Worm (Caenorhabditis elegans): ENCODE results near the gene pdf-1.

The pdf-1 gene

DNA sequence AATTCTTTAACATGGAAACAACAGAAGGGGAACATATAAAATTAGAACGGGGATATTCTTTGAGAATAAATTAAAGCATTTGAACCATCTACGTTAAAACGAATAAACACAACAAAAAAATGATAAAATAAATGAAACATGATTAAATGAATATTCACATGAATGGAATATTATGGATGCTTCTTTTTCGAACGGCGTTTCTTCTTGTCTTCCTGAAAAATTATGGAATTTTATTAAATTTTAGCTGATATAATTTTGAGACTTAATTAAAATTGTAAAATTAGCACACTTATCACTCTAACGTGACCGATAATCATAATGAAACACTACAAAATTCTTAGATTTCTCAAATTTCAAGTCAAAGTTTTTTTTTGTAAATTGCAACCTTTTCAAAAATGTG is 11.7 kb downstream of the pdf-1 start (continued):
- TF ChIP-seq madf-9 (GFP tag; conservative IDR thresholded peaks at IDR 0.05) (no peak), ceh-32 (tag; optimal IDR thresholded peaks at IDR 0.05; ENCODE audit: poor library complexity) (no peak), pha-4 (GFP tag; IDR thresholded peaks at IDR 0.05) (no peak), pha-4 (tag; optimal IDR thresholded peaks at IDR 0.05) (no peak), lsy-2 (tag; optimal IDR thresholded peaks at IDR 0.05) (no peak), snpc-4 (tag; optimal IDR thresholded peaks at IDR 0.05) (no peak), T26A8.4 (GFP tag; IDR thresholded peaks at IDR 0.05) (peak; percentile 55; the same call in 1 of the 2 replicates), mep-1 (tag; optimal IDR thresholded peaks at IDR 0.05) (peak; percentile 66), gei-8 (GFP tag; optimal IDR thresholded peaks at IDR 0.05) (no peak), F44E2.7 (GFP tag; IDR thresholded peaks at IDR 0.05) (no peak), hif-1 (tag; optimal IDR thresholded peaks at IDR 0.05) (no peak), hmg-1.1 (GFP tag; IDR thresholded peaks at IDR 0.05) (no peak), jun-1 (tag; optimal IDR thresholded peaks at IDR 0.05) (no peak), zip-2 (tag; optimal IDR thresholded peaks at IDR 0.05) (peak; percentile 22), arid-1 (GFP tag; conservative IDR thresholded peaks at IDR 0.05) (peak; percentile 55; the same call in 1 of the 2 replicates), daf-8 (GFP tag; IDR thresholded peaks at IDR 0.05) (no peak), unc-130 (GFP tag; optimal IDR thresholded peaks at IDR 0.05) (no peak), Y75B8A.6 (GFP tag; IDR thresholded peaks at IDR 0.05) (no peak), dmd-8 (GFP tag; IDR thresholded peaks at IDR 0.05) (no peak), mes-2 (tag; optimal IDR thresholded peaks at IDR 0.05; ENCODE audit: poor library complexity, severe bottlenecking) (no peak), Y48G9A.11 (GFP tag; IDR thresholded peaks at IDR 0.05) (no peak), F10B5.3 (tag; optimal IDR thresholded peaks at IDR 0.05) (no peak), aly-2 (tag; optimal IDR thresholded peaks at IDR 0.05) (no peak), ceh-62 (tag; optimal IDR thresholded peaks at IDR 0.05) (no peak), dmd-6 (GFP tag; IDR thresholded peaks at IDR 0.05) (no peak), zfp-2 (tag; optimal IDR thresholded peaks at IDR 0.05) (no peak), mxl-3 (GFP tag; optimal IDR thresholded peaks at IDR 0.05) (no peak)

DNA sequence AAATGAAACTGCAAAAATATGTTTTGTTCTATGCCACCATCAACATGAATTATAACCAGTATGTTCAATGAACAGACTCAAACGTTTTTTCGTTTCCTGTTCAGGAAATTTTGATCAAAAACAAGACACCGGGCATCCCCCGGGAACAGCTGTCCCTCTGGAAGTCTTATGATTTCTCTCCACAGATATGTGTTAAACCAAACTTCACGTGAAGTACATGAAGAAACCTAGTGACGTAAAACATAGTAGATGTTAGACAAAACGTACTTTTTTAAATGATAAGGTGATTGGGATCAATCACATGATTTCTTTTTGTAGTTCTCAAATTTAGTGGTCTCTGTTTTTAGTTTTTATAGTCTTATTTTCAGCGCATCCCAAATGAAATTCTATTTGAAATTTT is 13.8 kb downstream of the pdf-1 start:
- peak; percentile 61 for TF ChIP-seq dve-1 (tag; optimal IDR thresholded peaks at IDR 0.05; ENCODE audit: insufficient read depth)
- no peak for TF ChIP-seq zip-2 (tag; optimal IDR thresholded peaks at IDR 0.05)
- no peak for TF ChIP-seq mes-2 (tag; optimal IDR thresholded peaks at IDR 0.05; ENCODE audit: poor library complexity, severe bottlenecking)
- TF ChIP-seq ZK337.2 (GFP tag; IDR thresholded peaks at IDR 0.05) = no peak
- TF ChIP-seq lir-3 (tag; optimal IDR thresholded peaks at IDR 0.05) = no peak
- peak in 1 of 2 experiments; percentile 1 for TF ChIP-seq daf-16 (GFP tag; optimal IDR thresholded peaks at IDR 0.05)
- peak; percentile 22 for TF ChIP-seq daf-16 (tag; optimal IDR thresholded peaks at IDR 0.05)
- TF ChIP-seq nhr-77 (tag; optimal IDR thresholded peaks at IDR 0.05) = no peak
- TF ChIP-seq daf-8 (GFP tag; IDR thresholded peaks at IDR 0.05) = no peak
- TF ChIP-seq dmd-8 (GFP tag; IDR thresholded peaks at IDR 0.05) = no peak
- no peak for TF ChIP-seq hmg-1.1 (GFP tag; IDR thresholded peaks at IDR 0.05)
- TF ChIP-seq aha-1 (tag) = no peak
- TF ChIP-seq mdt-29 (GFP tag; IDR thresholded peaks at IDR 0.05) = no peak
- no peak for TF ChIP-seq ztf-7 (tag; optimal IDR thresholded peaks at IDR 0.05)
- TF ChIP-seq zfp-3 (GFP tag; conservative IDR thresholded peaks at IDR 0.05) = 0 out of 2 replicates have a peak, but pooled peaks have one; percentile 16
- TF ChIP-seq dmd-6 (GFP tag; IDR thresholded peaks at IDR 0.05) = peak; percentile 74
- 0 out of 2 replicates have a peak, but pooled peaks have one; percentile 31 for TF ChIP-seq lin-1 (GFP tag; IDR thresholded peaks at IDR 0.05)
- TF ChIP-seq duxl-1 (tag; optimal IDR thresholded peaks at IDR 0.05; ENCODE audit: poor library complexity) = no peak
- peak; percentile 81 for TF ChIP-seq hlh-11 (tag; optimal IDR thresholded peaks at IDR 0.05)
- TF ChIP-seq php-3 (GFP tag; IDR thresholded peaks at IDR 0.05) = 0 out of 2 replicates have a peak, but pooled peaks have one; percentile 38
- no peak for TF ChIP-seq vab-7 (GFP tag; IDR thresholded peaks at IDR 0.05)
- peak; percentile 80 for TF ChIP-seq nhr-28 (tag; optimal IDR thresholded peaks at IDR 0.05)
- TF ChIP-seq spr-1 (tag; optimal IDR thresholded peaks at IDR 0.05) = no peak
- TF ChIP-seq set-16 (GFP tag; IDR thresholded peaks at IDR 0.05) = no peak
- no peak for TF ChIP-seq sdz-12 (GFP tag; optimal IDR thresholded peaks at IDR 0.05)
- TF ChIP-seq mdl-1 (tag; optimal IDR thresholded peaks at IDR 0.05) = peak in 1 of 2 experiments; percentile 52
- no peak for TF ChIP-seq cey-2 (tag; optimal IDR thresholded peaks at IDR 0.05; ENCODE audit: borderline replicate concordance, insufficient read depth)
- TF ChIP-seq lsy-2 (tag; optimal IDR thresholded peaks at IDR 0.05) = peak in 1 of 2 experiments; percentile 44
- peak; percentile 58; the same call in 1 of the 2 replicates for TF ChIP-seq ceh-20 (GFP tag; IDR thresholded peaks at IDR 0.05)
- no peak for TF ChIP-seq nhr-237 (tag; optimal IDR thresholded peaks at IDR 0.05)

Data from whole organism, L4 larva.